Worm (Caenorhabditis elegans) whole organism, early embryonic: ENCODE results near the gene F11C1.1.

Experiments used
- B0310.2 ChIP-seq: sonication (generic microtip); optimal IDR thresholded peaks from 2 replicates; lab custom pipeline; 2016; ENCODE audit warnings: mild to moderate bottlenecking, missing genetic modification characterization, missing compliant biosample characterization
- ama-1 ChIP-seq: fragments of 150-350 bp; optimal IDR thresholded peaks from 2 replicates; lab custom pipeline; 2014
- ceh-13 ChIP-seq: fragments of 200-800 bp; sonication (Bioruptor generic); optimal IDR thresholded peaks from 2 replicates; lab custom pipeline; 2018; ENCODE audit warnings: mild to moderate bottlenecking, missing genetic modification characterization, missing compliant biosample characterization
- ceh-36 ChIP-seq: sonication (generic microtip); optimal IDR thresholded peaks from 2 replicates; lab custom pipeline; 2016; ENCODE audit warnings: missing genetic modification characterization, inconsistent platforms, missing compliant biosample characterization
- hmg-4 ChIP-seq: fragments of 200-800 bp; sonication (Bioruptor generic); optimal IDR thresholded peaks from 2 replicates; lab custom pipeline; 2018; ENCODE audit warnings: mild to moderate bottlenecking, missing genetic modification characterization, missing compliant biosample characterization
- scrt-1 ChIP-seq: fragments of 200-800 bp; sonication (Bioruptor generic); IDR thresholded peaks from 2 replicates; pipeline ENCODE4 v1.3.6; 2022; ENCODE audit warnings: missing genetic modification characterization, missing compliant biosample characterization

- TF ChIP-seq scrt-1 (GFP tag; lab: Robert Waterston, UW): no peak
- TF ChIP-seq ceh-36: no peak
- TF ChIP-seq ama-1 (lab: Kevin White, UChicago): no peak
- no peak for TF ChIP-seq B0310.2
- TF ChIP-seq ceh-13: no peak
- TF ChIP-seq hmg-4 (GFP tag; lab: Kevin White, UChicago): no peak
Measured at ce11 chrX:13005730-13006129, 15.4 kb upstream of the F11C1.1 start.
